Worm (Caenorhabditis elegans): ENCODE measurements around the gene C34E10.9.

DNA sequence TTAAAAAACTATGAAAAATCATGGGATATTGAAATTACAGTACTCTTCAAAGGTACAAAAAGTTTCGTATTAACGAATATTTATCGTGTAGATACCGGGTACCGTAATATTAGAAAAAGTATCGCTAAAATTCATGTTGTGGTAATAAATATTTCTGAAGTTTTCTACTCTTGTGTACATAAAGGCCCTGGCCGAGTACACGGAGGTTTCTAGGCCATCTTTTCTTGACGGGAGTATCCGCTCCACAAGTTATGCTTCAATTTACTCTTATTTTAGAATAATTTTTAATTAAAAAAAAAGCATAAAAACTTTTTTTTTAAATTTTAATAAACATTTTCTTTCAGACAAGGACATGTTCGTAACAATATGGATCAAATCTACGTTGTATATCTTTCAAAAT is 30.1 kb downstream of the C34E10.9 start:
- TF ChIP-seq B0035.1 (tag; optimal IDR thresholded peaks at IDR 0.05) (no peak), mcd-1 (GFP tag; IDR thresholded peaks at IDR 0.05) (no peak), ama-1 (optimal IDR thresholded peaks at IDR 0.05) (no peak), ama-1 (GFP tag; optimal IDR thresholded peaks at IDR 0.05) (no peak), ekl-4 (GFP tag; IDR thresholded peaks at IDR 0.05) (no peak), sea-2 (GFP tag; IDR thresholded peaks at IDR 0.05) (no peak), madf-3 (GFP tag; IDR thresholded peaks at IDR 0.05) (no peak), tbx-9 (tag; optimal IDR thresholded peaks at IDR 0.05; ENCODE audit: borderline replicate concordance) (no peak), unc-62 (GFP tag; optimal IDR thresholded peaks at IDR 0.05) (no peak), repo-1 (tag; optimal IDR thresholded peaks at IDR 0.05) (no peak), aptf-2 (GFP tag; conservative IDR thresholded peaks at IDR 0.05) (no peak), let-607 (tag; optimal IDR thresholded peaks at IDR 0.05) (no peak), sptf-2 (GFP tag; optimal IDR thresholded peaks at IDR 0.05) (no peak), lir-1 (GFP tag; conservative IDR thresholded peaks at IDR 0.05) (no peak)
